Fruit fly (Drosophila melanogaster) whole organism, embryonic: ENCODE data around the gene sicily.

Experiments
- ATbp ChIP-seq: fragments of 200-800 bp; sonication (Bioruptor generic); optimal IDR thresholded peaks from 2 replicates; lab custom pipeline; 2017; ENCODE audit warnings: missing biosample characterization, mild to moderate bottlenecking, missing genetic modification characterization, missing genetic modification reagents
- Awh ChIP-seq: fragments of 200-800 bp; sonication (Bioruptor generic); IDR thresholded peaks from 2 replicates; pipeline ENCODE4, ENCODE4 v1.3.6; 2022; ENCODE audit warnings: missing biosample characterization, missing genetic modification characterization
- CG11085 ChIP-seq: fragments of 200-800 bp; sonication (Bioruptor generic); IDR thresholded peaks from 2 replicates; pipeline ENCODE4 v1.3.6; 2022; ENCODE audit warnings: missing biosample characterization, missing genetic modification characterization
- CG11723 ChIP-seq: fragments of 200-800 bp; sonication (Bioruptor generic); optimal IDR thresholded peaks from 2 replicates; lab custom pipeline; 2017; ENCODE audit warnings: missing biosample characterization, mild to moderate bottlenecking, missing genetic modification characterization
- CG12071 ChIP-seq: fragments of 200-800 bp; sonication (Bioruptor generic); optimal IDR thresholded peaks from 3 replicates; lab custom pipeline; 2018; ENCODE audit warnings: missing biosample characterization, mild to moderate bottlenecking, missing genetic modification characterization
- CG12219 ChIP-seq: fragments of 200-800 bp; sonication (Bioruptor generic); optimal IDR thresholded peaks from 3 replicates; lab custom pipeline; 2018; ENCODE audit warnings: missing biosample characterization, mild to moderate bottlenecking, missing genetic modification characterization
- CG12744 ChIP-seq: fragments of 200-800 bp; sonication (Bioruptor generic); optimal IDR thresholded peaks from 2 replicates; lab custom pipeline; 2016; ENCODE audit warnings: missing biosample characterization, missing genetic modification characterization
- CG14860 ChIP-seq: fragments of 200-800 bp; sonication (Bioruptor generic); IDR thresholded peaks from 3 replicates; pipeline ENCODE4 v1.3.6; 2022; ENCODE audit warnings: missing biosample characterization, missing genetic modification characterization; ENCODE audit not compliant: partially characterized antibody
- CG15601 ChIP-seq: fragments of 200-800 bp; sonication (Bioruptor generic); optimal IDR thresholded peaks from 3 replicates; lab custom pipeline; 2019; ENCODE audit warnings: missing biosample characterization, mild to moderate bottlenecking, missing genetic modification characterization, moderate library complexity
- CG18476 ChIP-seq: fragments of 200-800 bp; sonication (Bioruptor generic); optimal IDR thresholded peaks from 2 replicates; lab custom pipeline; 2016; ENCODE audit warnings: missing biosample characterization, mild to moderate bottlenecking, missing genetic modification characterization
- CG2120 ChIP-seq: fragments of 200-800 bp; sonication (Bioruptor generic); optimal IDR thresholded peaks from 3 replicates; lab custom pipeline; 2016; ENCODE audit warnings: missing biosample characterization, missing genetic modification characterization
- CG31388 ChIP-seq: fragments of 200-800 bp; sonication (Bioruptor generic); optimal IDR thresholded peaks from 2 replicates; lab custom pipeline; 2016; ENCODE audit warnings: missing biosample characterization, missing genetic modification characterization
- CG33213 ChIP-seq: fragments of 200-800 bp; sonication (Bioruptor generic); optimal IDR thresholded peaks from 3 replicates; lab custom pipeline; 2016; ENCODE audit warnings: missing biosample characterization, missing genetic modification characterization
- CG3407 ChIP-seq: fragments of 200-800 bp; sonication (Bioruptor generic); optimal IDR thresholded peaks from 2 replicates; lab custom pipeline; 2018; ENCODE audit warnings: missing biosample characterization, mild to moderate bottlenecking, missing genetic modification characterization
- CG3726 ChIP-seq: fragments of 200-800 bp; sonication (Bioruptor generic); IDR thresholded peaks from 3 replicates; pipeline ENCODE4, ENCODE4 v1.3.6; 2022; ENCODE audit warnings: missing biosample characterization, missing genetic modification characterization
- CG4820 ChIP-seq: fragments of 200-800 bp; sonication (Bioruptor generic); optimal IDR thresholded peaks from 3 replicates; lab custom pipeline; 2016; ENCODE audit warnings: missing biosample characterization, missing genetic modification characterization
- CG6175 ChIP-seq: fragments of 200-800 bp; sonication (Bioruptor generic); IDR thresholded peaks from 3 replicates; pipeline ENCODE4 v1.3.6; 2022; ENCODE audit warnings: missing biosample characterization, missing genetic modification characterization
- CG6254 ChIP-seq: fragments of 200-800 bp; sonication (Bioruptor generic); optimal IDR thresholded peaks from 3 replicates; lab custom pipeline; 2017; ENCODE audit warnings: mild to moderate bottlenecking, missing biosample characterization, missing genetic modification reagents, missing genetic modification characterization
- CG6791 ChIP-seq: fragments of 200-800 bp; sonication (Bioruptor generic); IDR thresholded peaks from 3 replicates; pipeline ENCODE4 v1.3.6; 2022; ENCODE audit warnings: missing biosample characterization, missing genetic modification characterization; ENCODE audit not compliant: partially characterized antibody
- CG7928 ChIP-seq: fragments of 200-800 bp; sonication (Bioruptor generic); optimal IDR thresholded peaks from 2 replicates; lab custom pipeline; 2017; ENCODE audit warnings: missing biosample characterization, mild to moderate bottlenecking, missing genetic modification characterization
- CG7963 ChIP-seq: fragments of 200-800 bp; sonication (Bioruptor generic); IDR thresholded peaks from 3 replicates; pipeline ENCODE4 v1.3.6; 2022; ENCODE audit warnings: missing biosample characterization, missing genetic modification characterization; ENCODE audit not compliant: partially characterized antibody
- CG8388 ChIP-seq: fragments of 200-800 bp; sonication (Bioruptor generic); optimal IDR thresholded peaks from 2 replicates; lab custom pipeline; 2019; ENCODE audit warnings: missing biosample characterization, mild to moderate bottlenecking, missing genetic modification characterization, moderate library complexity
- CG8765 ChIP-seq: fragments of 200-800 bp; sonication (Bioruptor generic); IDR thresholded peaks from 2 replicates; pipeline ENCODE4 v1.3.6; 2022; ENCODE audit warnings: missing biosample characterization, missing genetic modification characterization
- Dbx ChIP-seq: fragments of 200-800 bp; sonication (Bioruptor generic); IDR thresholded peaks from 3 replicates; pipeline ENCODE4 v1.3.6; 2022; ENCODE audit warnings: missing biosample characterization, missing genetic modification characterization
- Eip74EF ChIP-seq, 2 experiments: fragments of 200-800 bp in 1 of 2; fragments of >200 bp in 1 of 2; sonication (Bioruptor generic) in 1 of 2; optimal IDR thresholded peaks; 2 replicates each; lab custom pipeline; 2017 to 2019; ENCODE audit warnings: missing biosample characterization in 2 of 2, missing genetic modification characterization in 2 of 2, mild to moderate bottlenecking in 1 of 2, moderate library complexity in 1 of 2
- Hsf ChIP-seq: fragments of 200-800 bp; sonication (Bioruptor generic); optimal IDR thresholded peaks from 3 replicates; lab custom pipeline; 2016; ENCODE audit warnings: missing biosample characterization, missing genetic modification characterization
- Kr ChIP-seq: fragments of 200-800 bp; sonication (Bioruptor generic); optimal IDR thresholded peaks from 2 replicates; lab custom pipeline; 2017; ENCODE audit warnings: missing biosample characterization, mild to moderate bottlenecking, missing genetic modification characterization
- Meics ChIP-seq: fragments of 200-800 bp; sonication (Bioruptor generic); optimal IDR thresholded peaks from 2 replicates; lab custom pipeline; 2017; ENCODE audit warnings: missing biosample characterization, mild to moderate bottlenecking, missing genetic modification characterization
- Oaz ChIP-seq: fragments of 200-800 bp; sonication (Bioruptor generic); IDR thresholded peaks from 2 replicates; pipeline ENCODE4 v1.3.6; 2022; ENCODE audit warnings: missing biosample characterization, missing genetic modification characterization
- Opbp ChIP-seq: fragments of 200-800 bp; sonication (Bioruptor generic); IDR thresholded peaks from 3 replicates; pipeline ENCODE4 v1.3.6; 2022; ENCODE audit warnings: missing biosample characterization, missing genetic modification characterization; ENCODE audit not compliant: partially characterized antibody
- Spps ChIP-seq: fragments of 200-800 bp; sonication (Bioruptor generic); optimal IDR thresholded peaks from 2 replicates; lab custom pipeline; 2018; ENCODE audit warnings: missing biosample characterization, mild to moderate bottlenecking, missing genetic modification characterization
- abd-A ChIP-seq: fragments of 200-800 bp; sonication (Bioruptor generic); optimal IDR thresholded peaks from 3 replicates; lab custom pipeline; 2019; ENCODE audit warnings: missing biosample characterization, mild to moderate bottlenecking, missing genetic modification characterization, moderate library complexity
- chn ChIP-seq: fragments of 200-800 bp; sonication (Bioruptor generic); optimal IDR thresholded peaks from 2 replicates; lab custom pipeline; 2016; ENCODE audit warnings: missing biosample characterization, missing genetic modification characterization
- dati ChIP-seq: fragments of 200-800 bp; sonication (Bioruptor generic); IDR thresholded peaks from 2 replicates; pipeline ENCODE4 v1.3.6; 2022; ENCODE audit warnings: missing biosample characterization, missing genetic modification characterization
- dpn ChIP-seq, 2 experiments: fragments of 200-800 bp; sonication (Bioruptor generic); optimal IDR thresholded peaks; 3 replicates each; lab custom pipeline; 2016; ENCODE audit warnings: missing biosample characterization in 2 of 2, missing genetic modification characterization in 2 of 2
- esg ChIP-seq: fragments of 200-800 bp; sonication (Bioruptor generic); conservative IDR thresholded peaks from 2 replicates; pipeline ENCODE4 v1.3.6; 2022; ENCODE audit warnings: missing biosample characterization, missing genetic modification characterization
- eve ChIP-seq, 2 experiments: fragments of >200 bp; optimal IDR thresholded peaks; 2 replicates each; lab custom pipeline; 2017; ENCODE audit warnings: missing biosample characterization in 2 of 2, missing genetic modification characterization in 2 of 2
- fd102C ChIP-seq: fragments of 200-800 bp; sonication (Bioruptor generic); optimal IDR thresholded peaks from 2 replicates; lab custom pipeline; 2018; ENCODE audit warnings: missing biosample characterization, mild to moderate bottlenecking, missing genetic modification characterization, moderate library complexity
- gcm ChIP-seq: fragments of 200-800 bp; sonication (Bioruptor generic); optimal IDR thresholded peaks from 2 replicates; lab custom pipeline; 2019; ENCODE audit warnings: missing biosample characterization, mild to moderate bottlenecking, missing genetic modification characterization, moderate library complexity
- gfzf ChIP-seq: fragments of 200-800 bp; sonication (Bioruptor generic); optimal IDR thresholded peaks from 2 replicates; lab custom pipeline; 2016; ENCODE audit warnings: missing biosample characterization, mild to moderate bottlenecking, missing genetic modification characterization, moderate library complexity
- grau ChIP-seq: fragments of 200-800 bp; optimal IDR thresholded peaks from 3 replicates; lab custom pipeline; 2019; ENCODE audit warnings: missing biosample characterization, mild to moderate bottlenecking, missing genetic modification characterization, moderate library complexity
- jumu ChIP-seq: fragments of 200-800 bp; sonication (Bioruptor generic); optimal IDR thresholded peaks from 3 replicates; lab custom pipeline; 2016; ENCODE audit warnings: missing biosample characterization, missing genetic modification characterization
- klu ChIP-seq: fragments of 200-800 bp; sonication (Bioruptor generic); IDR thresholded peaks from 2 replicates; pipeline ENCODE4 v1.3.6; 2022; ENCODE audit warnings: missing biosample characterization, missing genetic modification characterization
- nom ChIP-seq: fragments of 200-800 bp; sonication (Bioruptor generic); optimal IDR thresholded peaks from 2 replicates; lab custom pipeline; 2017; ENCODE audit warnings: missing biosample characterization, missing genetic modification characterization, mild to moderate bottlenecking, moderate library complexity, missing genetic modification reagents
- pros ChIP-seq: fragments of 200-800 bp; sonication (Bioruptor generic); optimal IDR thresholded peaks from 3 replicates; lab custom pipeline; 2019; ENCODE audit warnings: missing biosample characterization, mild to moderate bottlenecking, missing genetic modification characterization, moderate library complexity
- salm ChIP-seq: fragments of 200-800 bp; sonication (Bioruptor generic); optimal IDR thresholded peaks from 2 replicates; lab custom pipeline; 2018; ENCODE audit warnings: missing biosample characterization, mild to moderate bottlenecking, missing genetic modification characterization
- slp2 ChIP-seq: fragments of 200-800 bp; sonication (Bioruptor generic); optimal IDR thresholded peaks from 2 replicates; lab custom pipeline; 2016; ENCODE audit warnings: missing biosample characterization, missing genetic modification characterization
- tin ChIP-seq: fragments of 200-800 bp; sonication (Bioruptor generic); optimal IDR thresholded peaks from 3 replicates; lab custom pipeline; 2016; ENCODE audit warnings: missing biosample characterization, missing genetic modification characterization
- trem ChIP-seq: fragments of 200-800 bp; optimal IDR thresholded peaks from 3 replicates; lab custom pipeline; 2019; ENCODE audit warnings: missing biosample characterization, mild to moderate bottlenecking, missing genetic modification characterization, moderate library complexity
- unc-4 ChIP-seq: fragments of 200-800 bp; sonication (Bioruptor generic); IDR thresholded peaks from 2 replicates; pipeline ENCODE4 v1.3.6; 2022; ENCODE audit warnings: missing biosample characterization, missing genetic modification characterization; ENCODE audit not compliant: partially characterized antibody
- yki ChIP-seq: fragments of >200 bp; optimal IDR thresholded peaks from 3 replicates; lab custom pipeline; 2018

The sicily gene

dm6 chrX:11925213-11925612 is 33.7 kb downstream of the sicily start (continued):
- peak; percentile 6 for TF ChIP-seq CG8388 (GFP tag; lab: Kevin White, UChicago)
- no peak for TF ChIP-seq eve (GFP tag; optimal IDR thresholded peaks at IDR 0.05; lab: Kevin White, UChicago)
- no peak for TF ChIP-seq CG3407 (GFP tag; lab: Kevin White, UChicago)
- TF ChIP-seq tin (GFP tag; lab: Kevin White, UChicago), result no peak
- TF ChIP-seq abd-A (tag; lab: Kevin White, UChicago), result no peak
- TF ChIP-seq nom (GFP tag; lab: Kevin White, UChicago), result no peak
- peak; percentile 32; the same call in 1 of the 2 replicates for TF ChIP-seq Oaz
- no peak for TF ChIP-seq CG4820 (GFP tag; lab: Kevin White, UChicago)
- TF ChIP-seq Meics, result peak; percentile 58
- no peak for TF ChIP-seq dati (GFP tag; lab: Robert Waterston, UW)
- TF ChIP-seq yki (lab: Kevin White, UChicago), result no peak
- TF ChIP-seq CG14860, result no peak
- no peak for TF ChIP-seq CG7963 (GFP tag; lab: Robert Waterston, UW)
- TF ChIP-seq CG7928 (GFP tag; lab: Kevin White, UChicago), result no peak
- TF ChIP-seq CG12744 (GFP tag; lab: Kevin White, UChicago), result no peak
- TF ChIP-seq CG11085, result peak; percentile 46; the same call in 1 of the 2 replicates
- 0 out of 3 replicates have a peak, but pooled peaks have one; percentile 20 for TF ChIP-seq CG6175 (GFP tag; lab: Robert Waterston, UW)
- TF ChIP-seq CG3726 (GFP tag; lab: Robert Waterston, UW), result no peak
- no peak for TF ChIP-seq CG18476
- TF ChIP-seq fd102C (GFP tag; lab: Kevin White, UChicago), result no peak
- TF ChIP-seq CG31388, result peak; percentile 20
- no peak for TF ChIP-seq gcm (GFP tag; lab: Kevin White, UChicago)
- TF ChIP-seq gfzf, result no peak
- no peak for TF ChIP-seq Eip74EF (GFP tag; optimal IDR thresholded peaks at IDR 0.05; lab: Kevin White, UChicago)
- peak in 1 of 2 experiments; percentile 39 for TF ChIP-seq dpn (GFP tag; optimal IDR thresholded peaks at IDR 0.05; lab: Kevin White, UChicago)
- TF ChIP-seq Spps, result no peak
- TF ChIP-seq CG12071 (GFP tag; lab: Kevin White, UChicago), result peak; percentile 66
- TF ChIP-seq Hsf (GFP tag; lab: Kevin White, UChicago), result no peak
- no peak for TF ChIP-seq trem (tag; lab: Kevin White, UChicago)
- no peak for TF ChIP-seq Opbp
- no peak for TF ChIP-seq CG33213 (GFP tag; lab: Kevin White, UChicago)
- TF ChIP-seq Kr (GFP tag; lab: Kevin White, UChicago), result no peak
- peak; percentile 65; the same call in 1 of the 2 replicates for TF ChIP-seq Awh (GFP tag; lab: Robert Waterston, UW)
- peak; percentile 60 for TF ChIP-seq CG2120 (GFP tag; lab: Kevin White, UChicago)
- no peak for TF ChIP-seq CG15601 (tag; lab: Kevin White, UChicago)
- TF ChIP-seq CG6254 (GFP tag; lab: Kevin White, UChicago), result no peak
- TF ChIP-seq grau (tag; lab: Kevin White, UChicago), result no peak
- peak; percentile 27; the same call in 1 of the 2 replicates for TF ChIP-seq CG8765 (GFP tag; lab: Robert Waterston, UW)
- TF ChIP-seq esg (GFP tag; lab: Robert Waterston, UW), result peak; percentile 50
- no peak for TF ChIP-seq CG6791 (GFP tag; lab: Robert Waterston, UW)
- TF ChIP-seq CG12219, result peak; percentile 28
- TF ChIP-seq klu, result peak; percentile 38; the same call in 1 of the 2 replicates
- TF ChIP-seq jumu (GFP tag; lab: Kevin White, UChicago), result no peak
- TF ChIP-seq pros (GFP tag; lab: Kevin White, UChicago), result no peak
- no peak for TF ChIP-seq salm
- no peak for TF ChIP-seq slp2 (GFP tag; lab: Kevin White, UChicago)
- TF ChIP-seq unc-4, result no peak
- TF ChIP-seq ATbp, result peak; percentile 34
- no peak for TF ChIP-seq chn (GFP tag; lab: Kevin White, UChicago)
- TF ChIP-seq Dbx (GFP tag; lab: Robert Waterston, UW), result peak; percentile 56; the same call in 2 of the 3 replicates
- no peak for TF ChIP-seq CG11723 (GFP tag; lab: Kevin White, UChicago)
